Fruit fly (Drosophila melanogaster) whole organism, wandering third instar larva: ENCODE results near the gene Akt.

Experiments used
- Abd-B ChIP-seq: fragments of >200 bp; optimal IDR thresholded peaks from 2 replicates; lab custom pipeline; 2017; ENCODE audit warnings: missing biosample characterization, missing genetic modification characterization
- CG32264 ChIP-seq: fragments of 200-800 bp; sonication (Bioruptor generic); optimal IDR thresholded peaks from 2 replicates; lab custom pipeline; 2016; ENCODE audit warnings: missing biosample characterization, missing genetic modification characterization
- CG9705 ChIP-seq: fragments of 200-800 bp; sonication (Bioruptor generic); optimal IDR thresholded peaks from 2 replicates; lab custom pipeline; 2018; ENCODE audit warnings: missing biosample characterization, mild to moderate bottlenecking, missing genetic modification characterization
- CrebA ChIP-seq: fragments of 200-800 bp; sonication (Bioruptor generic); optimal IDR thresholded peaks from 2 replicates; lab custom pipeline; 2016; ENCODE audit warnings: missing biosample characterization, mild to moderate bottlenecking, missing genetic modification characterization, borderline replicate concordance
- Dfd ChIP-seq: fragments of >200 bp; optimal IDR thresholded peaks from 2 replicates; lab custom pipeline; 2017; ENCODE audit warnings: missing biosample characterization, missing genetic modification characterization
- Dif ChIP-seq: fragments of 200-275, 200-300 bp; sonication (Bioruptor generic); optimal IDR thresholded peaks from 2 replicates; lab custom pipeline; 2018; ENCODE audit warnings: missing biosample characterization, missing genetic modification characterization; ENCODE audit not compliant: partially characterized antibody
- GATAd ChIP-seq: sonication (Bioruptor generic); optimal IDR thresholded peaks from 2 replicates; lab custom pipeline; 2016; ENCODE audit warnings: missing biosample characterization, missing genetic modification characterization
- HLH106 ChIP-seq: fragments of 200-800 bp; optimal IDR thresholded peaks from 3 replicates; lab custom pipeline; 2019; ENCODE audit warnings: missing biosample characterization, mild to moderate bottlenecking, missing genetic modification characterization, moderate library complexity
- Hnf4 ChIP-seq: fragments of 200-800 bp; sonication (Bioruptor generic); optimal IDR thresholded peaks from 2 replicates; lab custom pipeline; 2016; ENCODE audit warnings: missing biosample characterization, mild to moderate bottlenecking, missing genetic modification characterization
- Hr78 ChIP-seq: fragments of >200 bp; optimal IDR thresholded peaks from 2 replicates; lab custom pipeline; 2017; ENCODE audit warnings: missing biosample characterization, missing genetic modification characterization
- Hr83 ChIP-seq: fragments of 200-300 bp; sonication (Bioruptor generic); optimal IDR thresholded peaks from 2 replicates; lab custom pipeline; 2016; ENCODE audit warnings: missing biosample characterization, mild to moderate bottlenecking, missing genetic modification characterization, moderate library complexity; ENCODE audit not compliant: poor library complexity, severe bottlenecking
- Jra ChIP-seq: sonication (Bioruptor generic); optimal IDR thresholded peaks from 2 replicates; lab custom pipeline; 2016; ENCODE audit warnings: missing biosample characterization, missing genetic modification characterization
- Mio ChIP-seq: sonication (Bioruptor generic); optimal IDR thresholded peaks from 2 replicates; lab custom pipeline; 2016; ENCODE audit warnings: missing biosample characterization, missing genetic modification characterization
- Myc ChIP-seq: fragments of >200 bp; optimal IDR thresholded peaks from 2 replicates; lab custom pipeline; 2017
- N ChIP-seq: fragments of >200 bp; optimal IDR thresholded peaks from 2 replicates; lab custom pipeline; 2018; ENCODE audit warnings: missing biosample characterization, missing external identifiers, missing genetic modification characterization
- OdsH ChIP-seq: fragments of 200-800 bp; sonication (Bioruptor generic); optimal IDR thresholded peaks from 2 replicates; lab custom pipeline; 2016; ENCODE audit warnings: missing biosample characterization, mild to moderate bottlenecking, missing genetic modification characterization
- Rel ChIP-seq, 2 experiments: fragments of 200-800 bp; sonication (Bioruptor generic) in 1 of 2; optimal IDR thresholded peaks; 2 replicates in 1 of 2; 3 replicates in 1 of 2; lab custom pipeline; 2016 to 2019; ENCODE audit warnings: mild to moderate bottlenecking in 2 of 2, missing biosample characterization in 2 of 2, missing genetic modification characterization in 2 of 2, moderate library complexity in 1 of 2
- Sp1 ChIP-seq: fragments of 200-800 bp; sonication (Bioruptor generic); optimal IDR thresholded peaks from 3 replicates; lab custom pipeline; 2019; ENCODE audit warnings: missing biosample characterization, mild to moderate bottlenecking, missing genetic modification characterization, moderate library complexity
- Vsx2 ChIP-seq: fragments of 200-300, 225-300 bp; sonication (Bioruptor generic); optimal IDR thresholded peaks from 2 replicates; lab custom pipeline; 2018; ENCODE audit warnings: missing biosample characterization, missing genetic modification characterization; ENCODE audit not compliant: partially characterized antibody
- br ChIP-seq: fragments of 200-800 bp; sonication (Bioruptor generic); optimal IDR thresholded peaks from 2 replicates; lab custom pipeline; 2016; ENCODE audit warnings: missing biosample characterization, missing genetic modification characterization
- brk ChIP-seq: fragments of 200-800 bp; sonication (Bioruptor generic); optimal IDR thresholded peaks from 2 replicates; lab custom pipeline; 2016; ENCODE audit warnings: missing biosample characterization, mild to moderate bottlenecking, missing genetic modification characterization
- dl ChIP-seq, 2 experiments: fragments of 175-275, 200-275 bp in 1 of 2; fragments of 200-275 bp in 1 of 2; sonication (Bioruptor generic); optimal IDR thresholded peaks; lab custom pipeline; 2018; ENCODE audit warnings: mild to moderate bottlenecking in 2 of 2, missing biosample characterization in 2 of 2, missing genetic modification characterization in 2 of 2, moderate library complexity in 2 of 2; ENCODE audit not compliant: partially characterized antibody in 2 of 2, insufficient read depth in 1 of 2
- dmrt93B ChIP-seq: fragments of 200-800 bp; sonication (Bioruptor generic); optimal IDR thresholded peaks from 2 replicates; lab custom pipeline; 2018; ENCODE audit warnings: missing biosample characterization, mild to moderate bottlenecking, missing genetic modification characterization
- dsf ChIP-seq: sonication (Bioruptor generic); optimal IDR thresholded peaks from 2 replicates; lab custom pipeline; 2016; ENCODE audit warnings: missing biosample characterization, missing genetic modification characterization, borderline replicate concordance
- ey ChIP-seq: fragments of 200-800 bp; sonication (Bioruptor generic); optimal IDR thresholded peaks from 2 replicates; lab custom pipeline; 2016; ENCODE audit warnings: missing biosample characterization, missing genetic modification characterization
- foxo ChIP-seq, 2 experiments: fragments of 200-800 bp; sonication (Bioruptor generic); optimal IDR thresholded peaks; 2 replicates in 1 of 2; 3 replicates in 1 of 2; lab custom pipeline; 2016 to 2017; ENCODE audit warnings: missing biosample characterization in 2 of 2, missing genetic modification characterization in 2 of 2
- fru ChIP-seq: fragments of 200-800 bp; sonication (Bioruptor generic); optimal IDR thresholded peaks from 3 replicates; lab custom pipeline; 2016; ENCODE audit warnings: missing biosample characterization, mild to moderate bottlenecking, missing genetic modification characterization
- h ChIP-seq: fragments of 200-800 bp; sonication (Bioruptor generic); optimal IDR thresholded peaks from 3 replicates; lab custom pipeline; 2016; ENCODE audit warnings: missing biosample characterization, mild to moderate bottlenecking, missing genetic modification characterization
- jim ChIP-seq: fragments of 175-275, 200-325 bp; sonication (Bioruptor generic); optimal IDR thresholded peaks from 2 replicates; lab custom pipeline; 2016; ENCODE audit warnings: missing biosample characterization, mild to moderate bottlenecking, missing genetic modification characterization
- lola ChIP-seq: fragments of >200 bp; optimal IDR thresholded peaks from 2 replicates; lab custom pipeline; 2017; ENCODE audit warnings: missing biosample characterization, missing genetic modification characterization
- pan ChIP-seq: fragments of >200 bp; optimal IDR thresholded peaks from 2 replicates; lab custom pipeline; 2017
- psq ChIP-seq: fragments of 200-800 bp; sonication (Bioruptor generic); optimal IDR thresholded peaks from 3 replicates; lab custom pipeline; 2017; ENCODE audit warnings: missing biosample characterization, mild to moderate bottlenecking, missing genetic modification characterization, moderate library complexity
- rgr ChIP-seq: fragments of 200-800 bp; sonication (Bioruptor generic); optimal IDR thresholded peaks from 3 replicates; lab custom pipeline; 2016; ENCODE audit warnings: missing biosample characterization, mild to moderate bottlenecking, missing genetic modification characterization
- sage ChIP-seq: fragments of 200-800 bp; sonication (Bioruptor generic); optimal IDR thresholded peaks from 2 replicates; lab custom pipeline; 2016; ENCODE audit warnings: missing biosample characterization, mild to moderate bottlenecking, missing genetic modification characterization
- sv ChIP-seq: fragments of 200-800 bp; sonication (Bioruptor generic); optimal IDR thresholded peaks from 3 replicates; lab custom pipeline; 2016; ENCODE audit warnings: missing biosample characterization, missing genetic modification characterization
- tai ChIP-seq: sonication (Bioruptor generic); optimal IDR thresholded peaks from 2 replicates; lab custom pipeline; 2016; ENCODE audit warnings: missing biosample characterization, missing genetic modification characterization
- usp ChIP-seq: fragments of >200 bp; optimal IDR thresholded peaks from 2 replicates; lab custom pipeline; 2017; ENCODE audit warnings: missing biosample characterization, missing genetic modification characterization
- woc ChIP-seq: sonication (Bioruptor generic); optimal IDR thresholded peaks from 2 replicates; lab custom pipeline; 2016; ENCODE audit warnings: missing biosample characterization, mild to moderate bottlenecking, missing genetic modification characterization

Akt gene

DNA sequence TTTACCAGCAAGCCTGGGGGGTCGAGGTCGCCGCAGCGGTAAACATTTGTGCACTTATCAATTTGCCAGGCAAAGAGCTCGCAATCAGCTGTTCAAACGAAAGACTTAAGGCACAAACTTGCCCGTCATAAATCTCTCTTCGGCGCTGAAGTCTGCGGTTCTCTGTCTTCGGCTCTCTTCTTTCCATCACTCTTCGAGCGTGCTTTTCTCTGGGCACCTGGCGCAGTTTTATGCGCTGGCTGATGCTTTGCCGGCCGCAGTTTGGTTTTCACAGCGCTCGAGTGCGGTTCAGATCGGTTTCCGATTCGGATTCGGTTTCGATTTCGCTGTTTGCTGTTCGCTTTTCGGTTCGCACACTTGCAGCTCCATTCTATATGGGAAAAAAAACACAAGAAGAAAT, 29.4 kb downstream of the Akt start:
- TF ChIP-seq Vsx2 = peak; percentile 27
- TF ChIP-seq Dif (GFP tag; lab: Kevin White, UChicago) = no peak
- TF ChIP-seq Hr83 (GFP tag; lab: Kevin White, UChicago) = peak; percentile 20
- TF ChIP-seq dl (GFP tag; optimal IDR thresholded peaks at IDR 0.05; lab: Kevin White, UChicago; ENCODE audit: insufficient read depth in 1 of 2, partially characterized antibody in 2 of 2) = peak in 1 of 2 experiments; percentile 45
- TF ChIP-seq lola = no peak

dm6 chr3R:16135616-16136015, 36.6 kb downstream of the Akt start:
- TF ChIP-seq pan (lab: Kevin White, UChicago) (no peak), Hnf4 (GFP tag; lab: Kevin White, UChicago) (no peak), CrebA (GFP tag; lab: Kevin White, UChicago) (no peak), brk (no peak), Jra (GFP tag; lab: Kevin White, UChicago) (no peak), Mio (no peak), Abd-B (GFP tag; lab: Kevin White, UChicago) (no peak), sage (GFP tag; lab: Kevin White, UChicago) (no peak), ey (GFP tag; lab: Kevin White, UChicago) (no peak), Myc (no peak), rgr (GFP tag; lab: Kevin White, UChicago) (no peak), jim (GFP tag; lab: Kevin White, UChicago) (no peak), Hr78 (GFP tag; lab: Kevin White, UChicago) (no peak), Hr83 (GFP tag; lab: Kevin White, UChicago) (no peak)

DNA sequence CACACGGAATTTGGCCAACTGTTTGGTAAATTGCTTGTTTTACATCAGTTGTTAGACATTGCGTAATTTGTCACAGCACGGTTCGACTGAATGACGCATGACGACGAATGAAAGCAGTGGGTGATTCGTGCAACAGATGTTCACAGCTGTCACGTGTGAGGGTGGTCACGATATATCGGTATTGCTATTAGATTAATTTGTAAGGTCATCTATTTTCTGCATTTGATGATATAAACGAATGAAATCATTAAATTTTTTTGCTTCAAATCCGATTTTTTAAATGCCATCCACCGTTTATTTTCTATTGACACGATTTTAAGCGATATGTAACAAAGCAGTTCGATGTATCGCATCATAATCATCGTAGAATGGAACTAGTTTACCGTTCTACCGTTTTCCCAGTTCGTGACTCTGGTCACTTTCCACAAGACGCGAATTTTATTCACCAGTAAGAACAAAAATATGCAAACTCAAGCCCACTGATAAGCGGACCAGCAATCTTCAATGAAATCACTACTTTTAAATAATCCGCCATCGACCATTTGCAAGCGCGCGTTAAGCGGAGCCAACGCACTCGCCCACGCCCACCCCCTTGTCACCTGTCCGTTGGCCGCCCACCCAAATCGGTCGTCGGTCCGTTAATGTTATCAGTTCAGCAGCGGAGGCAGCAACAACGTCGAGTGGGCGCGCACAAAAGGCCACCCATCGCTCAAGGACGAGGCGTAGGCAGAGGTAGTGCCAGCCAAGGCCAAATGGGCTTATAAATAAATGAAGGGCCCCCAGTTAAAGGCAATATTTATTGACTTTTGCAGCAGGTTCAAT, 47.8 kb downstream of the Akt start, which contains the start of the genes Mic26-27 and CG5916:
TSS of gene Mic26-27 (minus strand) at position 224 of the 822 bp plus-strand sequence.
TSS of gene CG5916 (plus strand) at position 398 of the 822 bp plus-strand sequence.
- TF ChIP-seq pan (lab: Kevin White, UChicago) (no peak), jim (GFP tag; lab: Kevin White, UChicago) (no peak), dmrt93B (GFP tag; lab: Kevin White, UChicago) (peak; percentile 54), lola (no peak), Vsx2 (peak; percentile 100), sage (GFP tag; lab: Kevin White, UChicago) (no peak), Abd-B (GFP tag; lab: Kevin White, UChicago) (no peak), dsf (no peak), foxo (GFP tag; optimal IDR thresholded peaks at IDR 0.05; lab: Kevin White, UChicago) (peak in 1 of 2 experiments; percentile 64), Myc (peak; percentile 76), OdsH (GFP tag; lab: Kevin White, UChicago) (peak; percentile 54), Dfd (GFP tag; lab: Kevin White, UChicago) (no peak), rgr (GFP tag; lab: Kevin White, UChicago) (peak; percentile 75), Dif (GFP tag; lab: Kevin White, UChicago) (peak; percentile 100), GATAd (GFP tag; lab: Kevin White, UChicago) (peak; percentile 56), Hr78 (GFP tag; lab: Kevin White, UChicago) (no peak), usp (GFP tag; lab: Kevin White, UChicago) (no peak), Sp1 (peak; percentile 13), HLH106 (tag; lab: Kevin White, UChicago) (peak; percentile 25), woc (GFP tag; lab: Kevin White, UChicago) (peak; percentile 69), Hr83 (GFP tag; lab: Kevin White, UChicago) (peak; percentile 70), dl (GFP tag; optimal IDR thresholded peaks at IDR 0.05; lab: Kevin White, UChicago; ENCODE audit: insufficient read depth in 1 of 2, partially characterized antibody in 2 of 2) (peak; percentile 99 to 100), Mio (no peak), psq (GFP tag; lab: Kevin White, UChicago) (peak; percentile 20), CG32264 (GFP tag; lab: Kevin White, UChicago) (peak; percentile 33), Rel (GFP tag; optimal IDR thresholded peaks at IDR 0.05; lab: Kevin White, UChicago) (no peak), Rel (tag; optimal IDR thresholded peaks at IDR 0.05; lab: Kevin White, UChicago) (no peak), CrebA (GFP tag; lab: Kevin White, UChicago) (no peak), sv (GFP tag; lab: Kevin White, UChicago) (peak; percentile 74), brk (no peak), Jra (GFP tag; lab: Kevin White, UChicago) (peak; percentile 90), br (peak; percentile 34), N (no peak), tai (GFP tag; lab: Kevin White, UChicago) (no peak), Hnf4 (GFP tag; lab: Kevin White, UChicago) (no peak), ey (GFP tag; lab: Kevin White, UChicago) (peak; percentile 29), fru (GFP tag; lab: Kevin White, UChicago) (peak; percentile 59), CG9705 (peak; percentile 35), h (GFP tag; lab: Kevin White, UChicago) (peak; percentile 60)
